Worm (Caenorhabditis elegans) whole organism, L4 larva: ENCODE results near the gene toh-1.

Source experiments
- F26F4.8 ChIP-seq: fragments of 200-800 bp; sonication (Bioruptor generic); conservative IDR thresholded peaks from 2 replicates; pipeline ENCODE4 v1.3.6; 2022; ENCODE audit warnings: missing genetic modification characterization, missing compliant biosample characterization
- F37D6.2 ChIP-seq: sonication (generic microtip); optimal IDR thresholded peaks from 2 replicates; lab custom pipeline; 2016; ENCODE audit warnings: mild to moderate bottlenecking, missing genetic modification characterization, missing compliant biosample characterization
- T20F7.1 ChIP-seq: fragments of 200-800 bp; sonication (Bioruptor generic); optimal IDR thresholded peaks from 2 replicates; lab custom pipeline; 2018; ENCODE audit warnings: mild to moderate bottlenecking, missing genetic modification characterization, missing compliant biosample characterization
- Y48G9A.11 ChIP-seq: fragments of 200-800 bp; sonication (Bioruptor generic); IDR thresholded peaks from 2 replicates; pipeline ENCODE4 v1.3.6; 2022; ENCODE audit warnings: missing genetic modification reagents, missing genetic modification characterization, missing compliant biosample characterization
- Y75B8A.6 ChIP-seq: fragments of 200-800 bp; sonication (Bioruptor generic); IDR thresholded peaks from 2 replicates; pipeline ENCODE4 v1.3.6; 2022; ENCODE audit warnings: missing genetic modification reagents, missing genetic modification characterization, missing compliant biosample characterization
- ZK337.2 ChIP-seq: fragments of 200-800 bp; sonication (Bioruptor generic); IDR thresholded peaks from 2 replicates; pipeline ENCODE4 v1.3.6; 2022; ENCODE audit warnings: missing genetic modification reagents, missing genetic modification characterization, missing compliant biosample characterization
- ama-1 ChIP-seq: fragments of 150-350 bp; optimal IDR thresholded peaks from 2 replicates; lab custom pipeline; 2014; ENCODE audit warnings: inconsistent platforms, mixed read lengths
- attf-4 ChIP-seq: sonication (generic microtip); optimal IDR thresholded peaks from 3 replicates; lab custom pipeline; 2017; ENCODE audit warnings: missing biosample characterization, missing genetic modification characterization
- ceh-20 ChIP-seq: fragments of 200-800 bp; sonication (Bioruptor generic); IDR thresholded peaks from 2 replicates; pipeline ENCODE4 v1.3.6; 2022; ENCODE audit warnings: missing genetic modification reagents, missing genetic modification characterization, missing compliant biosample characterization
- cey-2 ChIP-seq: sonication (generic microtip); optimal IDR thresholded peaks from 3 replicates; lab custom pipeline; 2017; ENCODE audit warnings: missing genetic modification characterization, mild to moderate bottlenecking, missing compliant biosample characterization, antibody characterized with exemption, borderline replicate concordance; ENCODE audit not compliant: insufficient read depth
- daf-12 ChIP-seq: fragments of 150-350 bp; optimal IDR thresholded peaks from 2 replicates; lab custom pipeline; 2014; ENCODE audit warnings: missing biosample characterization, missing genetic modification reagents, missing genetic modification characterization
- dmd-6 ChIP-seq: fragments of 200-800 bp; sonication (Bioruptor generic); IDR thresholded peaks from 2 replicates; pipeline ENCODE4 v1.3.6; 2022; ENCODE audit warnings: missing genetic modification reagents, missing genetic modification characterization, missing compliant biosample characterization
- dpl-1 ChIP-seq: fragments of 150-350 bp; optimal IDR thresholded peaks from 2 replicates; lab custom pipeline; 2014; ENCODE audit warnings: missing biosample characterization, missing genetic modification reagents, missing genetic modification characterization
- duxl-1 ChIP-seq: sonication (generic microtip); optimal IDR thresholded peaks from 2 replicates; lab custom pipeline; 2016; ENCODE audit warnings: mild to moderate bottlenecking, missing genetic modification characterization, moderate library complexity, missing compliant biosample characterization; ENCODE audit not compliant: poor library complexity
- egl-27 ChIP-seq: sonication (generic microtip); optimal IDR thresholded peaks from 3 replicates; lab custom pipeline; 2017; ENCODE audit warnings: missing biosample characterization, missing genetic modification reagents, missing genetic modification characterization
- hlh-11 ChIP-seq: fragments of 200-800 bp; sonication (Bioruptor generic); optimal IDR thresholded peaks from 2 replicates; lab custom pipeline; 2018; ENCODE audit warnings: mild to moderate bottlenecking, missing genetic modification characterization, missing compliant biosample characterization
- hlh-30 ChIP-seq: sonication (generic microtip); optimal IDR thresholded peaks from 2 replicates; lab custom pipeline; 2017; ENCODE audit warnings: antibody characterized with exemption, mild to moderate bottlenecking, missing genetic modification characterization, missing compliant biosample characterization; ENCODE audit not compliant: insufficient read depth
- hmg-1.1 ChIP-seq: fragments of 200-800 bp; sonication (Bioruptor generic); IDR thresholded peaks from 2 replicates; pipeline ENCODE4 v1.3.6; 2022; ENCODE audit warnings: missing genetic modification reagents, missing genetic modification characterization, missing compliant biosample characterization
- lin-1 ChIP-seq: fragments of 200-800 bp; sonication (Bioruptor generic); IDR thresholded peaks from 2 replicates; pipeline ENCODE4 v1.3.6; 2022; ENCODE audit warnings: missing genetic modification reagents, missing genetic modification characterization, missing compliant biosample characterization
- lin-29 ChIP-seq: fragments of 200-800 bp; sonication (Bioruptor generic); IDR thresholded peaks from 2 replicates; pipeline ENCODE4 v1.3.6; 2022; ENCODE audit warnings: missing genetic modification reagents, missing genetic modification characterization, missing compliant biosample characterization
- lin-39 ChIP-seq: fragments of 150-350 bp; optimal IDR thresholded peaks from 2 replicates; lab custom pipeline; 2014; ENCODE audit warnings: missing biosample characterization, missing genetic modification reagents, missing genetic modification characterization
- madf-5 ChIP-seq, 2 experiments: fragments of 200-800 bp; sonication (Bioruptor generic); IDR thresholded peaks; 2 replicates each; pipeline ENCODE4 v1.3.6; 2022; ENCODE audit warnings: missing compliant biosample characterization in 2 of 2, missing genetic modification characterization in 2 of 2
- madf-9 ChIP-seq: fragments of 200-800 bp; sonication (Bioruptor generic); conservative IDR thresholded peaks from 2 replicates; pipeline ENCODE4 v1.3.6; 2022; ENCODE audit warnings: missing genetic modification reagents, missing genetic modification characterization, missing compliant biosample characterization
- mdl-1 ChIP-seq, 2 experiments: fragments of 150-350 bp in 1 of 2; sonication (generic microtip) in 1 of 2; optimal IDR thresholded peaks; 2 replicates each; lab custom pipeline; 2014 to 2017; ENCODE audit warnings: missing biosample characterization in 2 of 2, missing genetic modification characterization in 2 of 2
- mep-1 ChIP-seq: fragments of 150-350 bp; sonication (generic microtip); optimal IDR thresholded peaks from 3 replicates; lab custom pipeline; 2014; ENCODE audit warnings: missing biosample characterization, missing genetic modification characterization
- mes-2 ChIP-seq: sonication (generic microtip); optimal IDR thresholded peaks from 2 replicates; lab custom pipeline; 2016; ENCODE audit warnings: missing genotype, mild to moderate bottlenecking, missing genetic modification characterization, missing compliant biosample characterization; ENCODE audit not compliant: poor library complexity, severe bottlenecking
- mxl-3 ChIP-seq: fragments of 200-800 bp; sonication (Bioruptor generic); optimal IDR thresholded peaks from 2 replicates; lab custom pipeline; 2018; ENCODE audit warnings: mild to moderate bottlenecking, missing genetic modification characterization, missing compliant biosample characterization
- nhr-10 ChIP-seq: fragments of 150-350 bp; optimal IDR thresholded peaks from 2 replicates; lab custom pipeline; 2014; ENCODE audit warnings: missing biosample characterization, missing genetic modification characterization
- nhr-102 ChIP-seq: sonication (generic microtip); optimal IDR thresholded peaks from 2 replicates; lab custom pipeline; 2016; ENCODE audit warnings: mild to moderate bottlenecking, missing genetic modification characterization, moderate library complexity, missing compliant biosample characterization
- nhr-111 ChIP-seq: fragments of 200-800 bp; sonication (Bioruptor generic); optimal IDR thresholded peaks from 2 replicates; lab custom pipeline; 2018; ENCODE audit warnings: mild to moderate bottlenecking, missing genetic modification characterization, missing compliant biosample characterization
- nhr-237 ChIP-seq: sonication (generic microtip); optimal IDR thresholded peaks from 2 replicates; lab custom pipeline; 2017; ENCODE audit warnings: missing biosample characterization, missing genetic modification characterization
- nhr-25 ChIP-seq: sonication (generic microtip); optimal IDR thresholded peaks from 2 replicates; lab custom pipeline; 2017; ENCODE audit warnings: missing genetic modification characterization, mild to moderate bottlenecking, missing compliant biosample characterization, antibody characterized with exemption, moderate library complexity, borderline replicate concordance; ENCODE audit not compliant: insufficient read depth
- nhr-41 ChIP-seq: fragments of 200-800 bp; sonication (Bioruptor generic); IDR thresholded peaks from 2 replicates; pipeline ENCODE4 v1.3.6; 2022; ENCODE audit warnings: missing genetic modification reagents, missing genetic modification characterization, missing compliant biosample characterization
- nhr-42 ChIP-seq: fragments of 200-800 bp; sonication (Bioruptor generic); IDR thresholded peaks from 2 replicates; pipeline ENCODE4 v1.3.6; 2022; ENCODE audit warnings: missing genetic modification characterization, missing compliant biosample characterization
- nhr-76 ChIP-seq: fragments of 150-350 bp; optimal IDR thresholded peaks from 2 replicates; lab custom pipeline; 2014; ENCODE audit warnings: missing biosample characterization, missing genetic modification characterization
- pha-4 ChIP-seq, 2 experiments: fragments of 150-350 bp in 1 of 2; fragments of 200-800 bp in 1 of 2; sonication (Bioruptor generic) in 1 of 2; IDR thresholded peaks in 1 of 2; optimal IDR thresholded peaks in 1 of 2; 2 replicates each; pipeline versions ENCODE4 v1.3.6 to Lab custom; 2014 to 2022; ENCODE audit warnings: missing genetic modification characterization in 2 of 2, missing genetic modification reagents in 2 of 2, missing biosample characterization in 1 of 2, missing compliant biosample characterization in 1 of 2
- php-3 ChIP-seq: fragments of 200-800 bp; sonication (Bioruptor generic); IDR thresholded peaks from 2 replicates; pipeline ENCODE4 v1.3.6; 2022; ENCODE audit warnings: missing genetic modification reagents, missing genetic modification characterization, missing compliant biosample characterization
- pqm-1 ChIP-seq: sonication (generic microtip); optimal IDR thresholded peaks from 2 replicates; lab custom pipeline; 2017; ENCODE audit warnings: missing biosample characterization, missing genetic modification characterization
- rbr-2 ChIP-seq: sonication (generic microtip); optimal IDR thresholded peaks from 2 replicates; lab custom pipeline; 2016; ENCODE audit warnings: missing genotype, missing genetic modification characterization, missing compliant biosample characterization
- saeg-2 ChIP-seq: fragments of 200-800 bp; sonication (Bioruptor generic); IDR thresholded peaks from 2 replicates; pipeline ENCODE4 v1.3.6; 2022; ENCODE audit warnings: missing genetic modification reagents, missing genetic modification characterization, missing compliant biosample characterization
- sdz-12 ChIP-seq: fragments of 200-800 bp; sonication (Bioruptor generic); optimal IDR thresholded peaks from 2 replicates; lab custom pipeline; 2018; ENCODE audit warnings: mild to moderate bottlenecking, missing genetic modification characterization, missing compliant biosample characterization
- set-16 ChIP-seq: fragments of 200-800 bp; sonication (Bioruptor generic); IDR thresholded peaks from 2 replicates; pipeline ENCODE4 v1.3.6; 2022; ENCODE audit warnings: missing genetic modification reagents, missing genetic modification characterization, missing compliant biosample characterization
- snpc-1.2 ChIP-seq: fragments of 200-800 bp; sonication (Bioruptor generic); IDR thresholded peaks from 2 replicates; pipeline ENCODE4 v1.3.6; 2022; ENCODE audit warnings: missing genetic modification reagents, missing genetic modification characterization, missing compliant biosample characterization
- tag-97 ChIP-seq: fragments of 200-800 bp; sonication (Bioruptor generic); IDR thresholded peaks from 2 replicates; pipeline ENCODE4 v1.3.6; 2022; ENCODE audit warnings: missing genetic modification characterization, missing compliant biosample characterization
- zfp-2 ChIP-seq: sonication (generic microtip); optimal IDR thresholded peaks from 2 replicates; lab custom pipeline; 2016; ENCODE audit warnings: mild to moderate bottlenecking, missing genetic modification characterization, missing compliant biosample characterization
- zfp-3 ChIP-seq: fragments of 200-800 bp; sonication (Bioruptor generic); conservative IDR thresholded peaks from 2 replicates; pipeline ENCODE4 v1.3.6; 2022; ENCODE audit warnings: missing genetic modification reagents, missing genetic modification characterization, missing compliant biosample characterization
- zip-11 ChIP-seq: fragments of 200-800 bp; sonication (Bioruptor generic); IDR thresholded peaks from 2 replicates; pipeline ENCODE4 v1.3.6; 2022; ENCODE audit warnings: missing genetic modification characterization, missing compliant biosample characterization

Gene toh-1

ce11 chrIII:3797180-3798026 is 11.4 kb downstream of the toh-1 start:
- TF ChIP-seq tag-97 (GFP tag; lab: Robert Waterston, UW), result no peak
- TF ChIP-seq pha-4 (GFP tag; IDR thresholded peaks at IDR 0.05; lab: Robert Waterston, UW), result peak; percentile 37; the same call in 1 of the 2 replicates
- TF ChIP-seq pha-4 (tag; optimal IDR thresholded peaks at IDR 0.05; lab: Kevin White, UChicago), result no peak
- TF ChIP-seq sdz-12 (GFP tag; lab: Kevin White, UChicago), result no peak
- no peak for TF ChIP-seq cey-2 (tag; lab: Kevin White, UChicago)
- peak in 1 of 2 experiments; percentile 59 for TF ChIP-seq mdl-1 (tag; optimal IDR thresholded peaks at IDR 0.05; lab: Kevin White, UChicago)
- TF ChIP-seq nhr-42 (GFP tag; lab: Robert Waterston, UW), result no peak
- TF ChIP-seq zfp-3, result 0 out of 2 replicates have a peak, but pooled peaks have one; percentile 25
- TF ChIP-seq F26F4.8 (GFP tag; lab: Robert Waterston, UW), result no peak
- TF ChIP-seq nhr-76, result no peak
- TF ChIP-seq pqm-1 (tag; lab: Kevin White, UChicago), result no peak
- TF ChIP-seq Y75B8A.6 (GFP tag; lab: Robert Waterston, UW), result no peak
- TF ChIP-seq madf-5 (GFP tag; IDR thresholded peaks at IDR 0.05; lab: Robert Waterston, UW), result no peak
- peak; percentile 85 for TF ChIP-seq hlh-30 (tag; lab: Kevin White, UChicago)
- no peak for TF ChIP-seq zfp-2 (tag; lab: Kevin White, UChicago)
- TF ChIP-seq lin-29, result no peak
- peak; percentile 38; the same call in 1 of the 2 replicates for TF ChIP-seq dmd-6 (GFP tag; lab: Robert Waterston, UW)
- TF ChIP-seq mep-1 (tag; lab: Kevin White, UChicago), result peak; percentile 47
- TF ChIP-seq daf-12 (tag; lab: Kevin White, UChicago), result no peak
- no peak for TF ChIP-seq nhr-111
- no peak for TF ChIP-seq T20F7.1 (GFP tag; lab: Kevin White, UChicago)
- TF ChIP-seq lin-39 (tag; lab: Kevin White, UChicago), result no peak
- peak; percentile 48; the same call in 1 of the 2 replicates for TF ChIP-seq set-16 (GFP tag; lab: Robert Waterston, UW)
- no peak for TF ChIP-seq ceh-20 (GFP tag; lab: Robert Waterston, UW)
- TF ChIP-seq mes-2 (tag; lab: Kevin White, UChicago), result peak; percentile 27
- TF ChIP-seq zip-11, result no peak
- no peak for TF ChIP-seq lin-1
- TF ChIP-seq madf-9 (GFP tag; lab: Robert Waterston, UW), result 0 out of 2 replicates have a peak, but pooled peaks have one; percentile 7
- no peak for TF ChIP-seq attf-4 (tag; lab: Kevin White, UChicago)
- TF ChIP-seq hmg-1.1 (GFP tag; lab: Robert Waterston, UW), result 0 out of 2 replicates have a peak, but pooled peaks have one; percentile 28
- no peak for TF ChIP-seq nhr-41
- peak; percentile 52 for TF ChIP-seq hlh-11 (tag; lab: Kevin White, UChicago)
- TF ChIP-seq dpl-1 (GFP tag; lab: Kevin White, UChicago), result no peak
- no peak for TF ChIP-seq snpc-1.2
- TF ChIP-seq nhr-237 (tag; lab: Kevin White, UChicago), result no peak
- no peak for TF ChIP-seq F37D6.2
- no peak for TF ChIP-seq nhr-102 (tag; lab: Kevin White, UChicago)
- 0 out of 2 replicates have a peak, but pooled peaks have one; percentile 7 for TF ChIP-seq ZK337.2 (GFP tag; lab: Robert Waterston, UW)
- TF ChIP-seq duxl-1 (tag; lab: Kevin White, UChicago), result no peak
- TF ChIP-seq saeg-2 (GFP tag; lab: Robert Waterston, UW), result no peak
- TF ChIP-seq egl-27 (tag; lab: Kevin White, UChicago), result no peak
- TF ChIP-seq nhr-25, result no peak
- peak; percentile 38; the same call in 1 of the 2 replicates for TF ChIP-seq php-3 (GFP tag; lab: Robert Waterston, UW)
- no peak for TF ChIP-seq Y48G9A.11 (GFP tag; lab: Robert Waterston, UW)
- TF ChIP-seq rbr-2, result no peak
- no peak for TF ChIP-seq nhr-10
- peak; percentile 6 for TF ChIP-seq ama-1 (lab: Kevin White, UChicago)
- peak; percentile 37 for TF ChIP-seq mxl-3
